Worm (Caenorhabditis elegans): ENCODE measurements around the gene F58A6.1.

DNA sequence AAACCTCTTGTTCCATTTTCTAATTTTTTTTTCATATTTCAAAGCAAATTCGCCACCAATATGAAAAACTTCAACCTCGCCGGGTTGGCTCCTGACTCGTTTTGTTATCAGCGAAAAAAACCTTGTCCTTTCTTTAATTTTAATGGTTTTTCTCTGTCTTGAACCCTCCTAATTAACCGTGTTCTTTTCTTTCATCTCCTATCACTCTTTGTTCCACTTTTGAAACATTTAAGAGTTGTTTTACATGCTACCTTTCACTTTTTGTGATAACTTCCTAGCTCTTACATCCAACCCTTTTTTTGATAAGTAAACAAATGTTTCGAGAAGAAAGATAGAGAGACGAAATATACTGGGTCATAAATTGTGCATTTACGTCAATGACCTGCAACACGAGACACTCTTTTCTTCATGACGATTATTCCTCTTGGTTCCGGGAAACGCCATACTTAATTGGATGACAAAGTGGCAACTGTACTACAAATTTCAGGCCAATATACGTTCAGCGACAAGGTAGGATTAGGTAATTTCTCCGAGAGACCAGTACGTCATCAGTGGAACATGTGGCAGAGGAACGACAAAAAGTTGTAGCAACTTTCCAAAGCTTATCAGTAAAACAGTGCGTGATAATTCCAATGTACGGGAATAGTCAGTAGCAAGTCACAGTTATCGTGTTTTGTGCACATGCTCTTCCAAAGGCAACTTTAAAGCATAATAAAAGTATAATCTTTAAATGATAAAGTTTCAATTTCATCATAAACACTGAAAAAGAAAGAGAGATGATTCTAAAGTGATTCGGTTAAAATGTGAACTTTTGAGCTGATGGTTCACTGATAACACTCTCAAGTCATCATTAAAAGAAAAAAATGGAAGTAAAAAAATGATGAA lies 42.2 kb downstream of the F58A6.1 start:
- no peak for TF ChIP-seq swsn-7 (tag; optimal IDR thresholded peaks at IDR 0.05)
- no peak for TF ChIP-seq nhr-76 (tag; optimal IDR thresholded peaks at IDR 0.05)
- TF ChIP-seq nhr-47 (tag; optimal IDR thresholded peaks at IDR 0.05): no peak
- TF ChIP-seq unc-62 (GFP tag; optimal IDR thresholded peaks at IDR 0.05): no peak
- TF ChIP-seq snpc-4 (tag; optimal IDR thresholded peaks at IDR 0.05): no peak
- no peak for TF ChIP-seq lin-39 (tag; optimal IDR thresholded peaks at IDR 0.05)
